Worm (Caenorhabditis elegans): ENCODE measurements around the gene kars-1.

- no peak for TF ChIP-seq nhr-11 (tag; optimal IDR thresholded peaks at IDR 0.05)
- TF ChIP-seq lin-39 (tag; optimal IDR thresholded peaks at IDR 0.05), result no peak
- no peak for TF ChIP-seq dmd-4 (tag; optimal IDR thresholded peaks at IDR 0.05)
- TF ChIP-seq nhr-23 (tag; optimal IDR thresholded peaks at IDR 0.05), result no peak
- no peak for TF ChIP-seq ZK546.5 (tag; optimal IDR thresholded peaks at IDR 0.05)
- TF ChIP-seq elt-3 (tag; optimal IDR thresholded peaks at IDR 0.05), result no peak
- no peak for TF ChIP-seq lin-13 (GFP tag; optimal IDR thresholded peaks at IDR 0.05)
- TF ChIP-seq mdl-1 (tag; optimal IDR thresholded peaks at IDR 0.05), result no peak
- no peak for TF ChIP-seq nhr-237 (tag; optimal IDR thresholded peaks at IDR 0.05)
- TF ChIP-seq unc-55 (GFP tag; optimal IDR thresholded peaks at IDR 0.05), result no peak
- no peak for TF ChIP-seq peb-1 (tag; optimal IDR thresholded peaks at IDR 0.05)
- TF ChIP-seq nhr-77 (tag; optimal IDR thresholded peaks at IDR 0.05), result no peak
- TF ChIP-seq unc-39 (tag; optimal IDR thresholded peaks at IDR 0.05), result no peak
- no peak for TF ChIP-seq ceh-16 (tag; optimal IDR thresholded peaks at IDR 0.05)
Measured at ce11 chrII:7061730-7062129, 10.5 kb downstream of the kars-1 start, which contains the start of gene acs-6.

Data from whole organism, L2 larva.